Worm (Caenorhabditis elegans): ENCODE data around the gene F46C5.1.

DNA sequence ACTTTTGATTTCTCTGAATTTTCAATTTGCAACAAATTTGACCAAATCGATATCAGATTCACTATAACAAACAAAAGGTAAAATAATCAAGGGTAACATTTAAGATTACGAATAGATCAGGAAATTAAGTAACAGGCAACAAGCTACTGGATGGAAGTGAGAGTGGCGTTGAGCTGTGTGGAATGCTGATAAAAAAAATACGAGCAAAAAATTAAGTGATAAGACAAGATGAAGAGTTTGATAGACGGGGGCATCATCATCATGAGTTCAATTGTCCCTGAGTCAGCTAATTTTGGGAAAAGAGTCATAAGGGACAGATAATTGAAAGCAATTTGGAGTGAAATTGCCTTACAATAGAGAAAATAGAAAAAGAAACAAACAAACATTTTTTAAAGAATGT, 45.9 kb upstream of the F46C5.1 start:
- TF ChIP-seq him-1 (tag; optimal IDR thresholded peaks at IDR 0.05) = no peak
- no peak for TF ChIP-seq dao-5 (tag; optimal IDR thresholded peaks at IDR 0.05)

Data from whole organism, L4/young adult.